Fruit fly (Drosophila melanogaster): ENCODE data around the gene CG9519.

The CG9519 gene

dm6 chrX:14840417-14840872, 15.7 kb downstream of the CG9519 start (continued):
- TF ChIP-seq Sox15 (GFP tag; optimal IDR thresholded peaks at IDR 0.05) (no peak), Smox (GFP tag; optimal IDR thresholded peaks at IDR 0.05) (no peak), CG8632 (GFP tag; optimal IDR thresholded peaks at IDR 0.05) (peak; percentile 54), pdm3 (GFP tag; optimal IDR thresholded peaks at IDR 0.05) (peak; percentile 28), Gug (GFP tag; IDR thresholded peaks at IDR 0.05) (no peak), CG7368 (GFP tag; optimal IDR thresholded peaks at IDR 0.05) (no peak), cyc (GFP tag; optimal IDR thresholded peaks at IDR 0.05) (no peak), Blimp-1 (GFP tag; optimal IDR thresholded peaks at IDR 0.05) (no peak), CG8119 (GFP tag; IDR thresholded peaks at IDR 0.05) (no peak; the same call in 1 of the 3 replicates), CG11902 (GFP tag; optimal IDR thresholded peaks at IDR 0.05) (no peak), Lpt (GFP tag; optimal IDR thresholded peaks at IDR 0.05) (peak; percentile 15), dsx (GFP tag; optimal IDR thresholded peaks at IDR 0.05; ENCODE audit: poor library complexity, severe bottlenecking) (peak; percentile 38), Eip93F (GFP tag; optimal IDR thresholded peaks at IDR 0.05) (no peak), Ets96B (tag; optimal IDR thresholded peaks at IDR 0.05) (peak; percentile 48), fd85E (GFP tag; optimal IDR thresholded peaks at IDR 0.05) (no peak), OdsH (GFP tag; optimal IDR thresholded peaks at IDR 0.05) (peak; percentile 42), CG34406 (GFP tag; optimal IDR thresholded peaks at IDR 0.05) (peak; percentile 37), Hr4 (GFP tag; optimal IDR thresholded peaks at IDR 0.05) (no peak), Hr39 (GFP tag; optimal IDR thresholded peaks at IDR 0.05) (no peak), Eip78C (GFP tag) (peak; percentile 90), vri (GFP tag; optimal IDR thresholded peaks at IDR 0.05) (no peak), CG10631 (GFP tag; optimal IDR thresholded peaks at IDR 0.05) (peak; percentile 49), salr (GFP tag; optimal IDR thresholded peaks at IDR 0.05) (peak in 1 of 2 experiments; percentile 29), CG10669 (GFP tag; optimal IDR thresholded peaks at IDR 0.05) (peak; percentile 51), lz (GFP tag; optimal IDR thresholded peaks at IDR 0.05) (no peak), Sox102F (GFP tag; optimal IDR thresholded peaks at IDR 0.05) (peak; percentile 11), eg (GFP tag; IDR thresholded peaks at IDR 0.05) (peak; percentile 51; the same call in 1 of the 3 replicates), CG6792 (GFP tag; optimal IDR thresholded peaks at IDR 0.05) (peak; percentile 26), esn (GFP tag; optimal IDR thresholded peaks at IDR 0.05) (peak; percentile 31), ss (GFP tag; optimal IDR thresholded peaks at IDR 0.05) (peak; percentile 64 to 73), CG3919 (GFP tag; optimal IDR thresholded peaks at IDR 0.05) (peak; percentile 17), CG3032 (tag; optimal IDR thresholded peaks at IDR 0.05) (peak; percentile 39), CG6854 (GFP tag; optimal IDR thresholded peaks at IDR 0.05) (no peak), svp (GFP tag) (peak; percentile 35), CG9139 (GFP tag; optimal IDR thresholded peaks at IDR 0.05) (peak; percentile 42), Eip75B (GFP tag; optimal IDR thresholded peaks at IDR 0.05) (peak; percentile 52), CG31627 (GFP tag; optimal IDR thresholded peaks at IDR 0.05) (no peak), dac (GFP tag; optimal IDR thresholded peaks at IDR 0.05) (no peak), Ets21C (GFP tag; optimal IDR thresholded peaks at IDR 0.05) (no peak), net (GFP tag; optimal IDR thresholded peaks at IDR 0.05) (peak; percentile 39), CG8319 (GFP tag; optimal IDR thresholded peaks at IDR 0.05) (no peak)

dm6 chrX:14839739-14840347, 16.3 kb downstream of the CG9519 start:
- TF ChIP-seq spab (GFP tag; optimal IDR thresholded peaks at IDR 0.05) (no peak), CG1621 (tag; optimal IDR thresholded peaks at IDR 0.05) (peak; percentile 28), Sox14 (GFP tag; optimal IDR thresholded peaks at IDR 0.05) (peak; percentile 14), salr (GFP tag; optimal IDR thresholded peaks at IDR 0.05) (no peak), CG31627 (GFP tag; optimal IDR thresholded peaks at IDR 0.05) (peak; percentile 46), CG11762 (GFP tag; optimal IDR thresholded peaks at IDR 0.05; ENCODE audit: insufficient read depth) (no peak), Lpt (GFP tag; optimal IDR thresholded peaks at IDR 0.05) (no peak), CG32006 (GFP tag; optimal IDR thresholded peaks at IDR 0.05) (peak; percentile 36), CG6163 (GFP tag; IDR thresholded peaks at IDR 0.05) (peak; percentile 66; the same call in 2 of the 3 replicates), dac (GFP tag; optimal IDR thresholded peaks at IDR 0.05) (no peak), acj6 (GFP tag; optimal IDR thresholded peaks at IDR 0.05) (peak; percentile 19), vri (GFP tag; optimal IDR thresholded peaks at IDR 0.05) (peak; percentile 19), CG15336 (GFP tag; IDR thresholded peaks at IDR 0.05) (peak; percentile 49), CG8319 (GFP tag; optimal IDR thresholded peaks at IDR 0.05) (no peak), eg (GFP tag; IDR thresholded peaks at IDR 0.05) (peak; percentile 80), achi (GFP tag; optimal IDR thresholded peaks at IDR 0.05) (peak; percentile 46), CG9139 (GFP tag; optimal IDR thresholded peaks at IDR 0.05) (no peak), CG3919 (GFP tag; optimal IDR thresholded peaks at IDR 0.05) (peak; percentile 13), Ets21C (GFP tag; optimal IDR thresholded peaks at IDR 0.05) (no peak), CG7368 (GFP tag; optimal IDR thresholded peaks at IDR 0.05) (peak; percentile 21), svp (GFP tag) (peak; percentile 65)

All from whole organism, prepupa.